Worm (Caenorhabditis elegans) whole organism, L1 larva: ENCODE measurements around the gene F46H5.7.

Experiments used
- Y116A8C.19 ChIP-seq: sonication (generic microtip); optimal IDR thresholded peaks from 2 replicates; lab custom pipeline; 2016; ENCODE audit warnings: missing compliant biosample characterization, missing genetic modification characterization, borderline replicate concordance
- ceh-63 ChIP-seq: fragments of 200-800 bp; sonication (Bioruptor generic); optimal IDR thresholded peaks from 2 replicates; lab custom pipeline; 2018; ENCODE audit warnings: mild to moderate bottlenecking, missing genetic modification characterization, missing compliant biosample characterization
- nhr-237 ChIP-seq: fragments of 150-350 bp; optimal IDR thresholded peaks from 2 replicates; lab custom pipeline; 2014; ENCODE audit warnings: missing biosample characterization, missing genetic modification characterization
- pag-3 ChIP-seq: sonication (generic microtip); optimal IDR thresholded peaks from 2 replicates; lab custom pipeline; 2017; ENCODE audit warnings: missing genetic modification characterization, mild to moderate bottlenecking, missing compliant biosample characterization, antibody characterized with exemption, borderline replicate concordance; ENCODE audit not compliant: insufficient read depth
- vab-15 ChIP-seq: sonication (generic microtip); optimal IDR thresholded peaks from 2 replicates; lab custom pipeline; 2017; ENCODE audit warnings: missing genotype, mild to moderate bottlenecking, missing genetic modification characterization, missing compliant biosample characterization

ce11 chrX:7225028-7225427 is 17.8 kb downstream of the F46H5.7 start:
- TF ChIP-seq vab-15 (tag; lab: Kevin White, UChicago) (no peak), pag-3 (tag; lab: Kevin White, UChicago) (no peak), Y116A8C.19 (tag; lab: Kevin White, UChicago) (no peak), ceh-63 (GFP tag; lab: Kevin White, UChicago) (no peak), nhr-237 (tag; lab: Kevin White, UChicago) (no peak)
